Fruit fly (Drosophila melanogaster) whole organism, prepupa: ENCODE results near the gene fend.

ENCODE experiments used
- CG11762 ChIP-seq: fragments of 200-800 bp; sonication (Bioruptor generic); optimal IDR thresholded peaks from 3 replicates; lab custom pipeline; 2016; ENCODE audit warnings: missing biosample characterization, missing genetic modification characterization; ENCODE audit not compliant: insufficient read depth
- CG11902 ChIP-seq: fragments of 200-800 bp; sonication (Bioruptor generic); optimal IDR thresholded peaks from 3 replicates; lab custom pipeline; 2016; ENCODE audit warnings: missing biosample characterization, missing genetic modification characterization
- Hr38 ChIP-seq: sonication (Bioruptor generic); optimal IDR thresholded peaks from 2 replicates; lab custom pipeline; 2016; ENCODE audit warnings: missing biosample characterization, missing genetic modification characterization
- OdsH ChIP-seq: fragments of 200-800 bp; sonication (Bioruptor generic); optimal IDR thresholded peaks from 3 replicates; lab custom pipeline; 2016; ENCODE audit warnings: missing biosample characterization, missing genetic modification characterization
- achi ChIP-seq: fragments of 200-800 bp; sonication (Bioruptor generic); optimal IDR thresholded peaks from 3 replicates; lab custom pipeline; 2016; ENCODE audit warnings: missing biosample characterization, missing genetic modification characterization
- fd59A ChIP-seq: fragments of 200-800 bp; sonication (Bioruptor generic); optimal IDR thresholded peaks from 2 replicates; lab custom pipeline; 2017; ENCODE audit warnings: missing biosample characterization, mild to moderate bottlenecking, missing genetic modification characterization, missing genetic modification reagents
- lz ChIP-seq: fragments of 200-800 bp; sonication (Bioruptor generic); optimal IDR thresholded peaks from 3 replicates; lab custom pipeline; 2016; ENCODE audit warnings: missing biosample characterization, missing genetic modification characterization
- net ChIP-seq: fragments of 200-800 bp; sonication (Bioruptor generic); optimal IDR thresholded peaks from 3 replicates; lab custom pipeline; 2016; ENCODE audit warnings: missing biosample characterization, missing genetic modification characterization

dm6 chrX:9130243-9130642 lies 4.7 kb downstream of the fend start:
- TF ChIP-seq CG11902 (GFP tag; lab: Kevin White, UChicago), result no peak
- TF ChIP-seq CG11762 (GFP tag; lab: Kevin White, UChicago), result no peak
- no peak for TF ChIP-seq achi (GFP tag; lab: Kevin White, UChicago)
- no peak for TF ChIP-seq OdsH
- no peak for TF ChIP-seq lz (GFP tag; lab: Kevin White, UChicago)
- no peak for TF ChIP-seq net
- no peak for TF ChIP-seq Hr38 (GFP tag; lab: Kevin White, UChicago)
- TF ChIP-seq fd59A (GFP tag; lab: Kevin White, UChicago), result no peak
